Worm (Caenorhabditis elegans) whole organism, midembryonic: ENCODE data around the gene pfd-2.

Experiments
- T22C8.4 ChIP-seq: fragments of 200-800 bp; sonication (Bioruptor generic); IDR thresholded peaks from 2 replicates; pipeline ENCODE4 v1.3.6; 2022; ENCODE audit warnings: missing genetic modification characterization, missing compliant biosample characterization
- med-1 ChIP-seq: sonication (generic microtip); optimal IDR thresholded peaks from 2 replicates; lab custom pipeline; 2017; ENCODE audit warnings: missing genetic modification characterization, mild to moderate bottlenecking, missing compliant biosample characterization, antibody characterized with exemption, missing genetic modification reagents; ENCODE audit not compliant: insufficient read depth
- ztf-23 ChIP-seq: fragments of 200-800 bp; sonication (Bioruptor generic); IDR thresholded peaks from 2 replicates; pipeline ENCODE4 v1.3.6; 2022; ENCODE audit warnings: missing genetic modification reagents, missing genetic modification characterization, missing compliant biosample characterization

ce11 chrII:4369715-4370114 lies 43.2 kb downstream of the pfd-2 start:
- TF ChIP-seq med-1 (no peak), T22C8.4 (no peak), ztf-23 (GFP tag; lab: Robert Waterston, UW) (no peak)
